Worm (Caenorhabditis elegans) whole organism, midembryonic: Measurements from ENCODE around the gene folt-1.

Experiments used
- T22C8.4 ChIP-seq: fragments of 200-800 bp; sonication (Bioruptor generic); IDR thresholded peaks from 2 replicates; pipeline ENCODE4 v1.3.6; 2022; ENCODE audit warnings: missing genetic modification characterization, missing compliant biosample characterization
- cog-1 ChIP-seq: sonication (generic microtip); optimal IDR thresholded peaks from 2 replicates; lab custom pipeline; 2016; ENCODE audit warnings: missing genetic modification characterization, missing compliant biosample characterization
- flt-1 ChIP-seq: fragments of 200-800 bp; sonication (Bioruptor generic); IDR thresholded peaks from 2 replicates; pipeline ENCODE4 v1.3.6; 2022; ENCODE audit warnings: missing genetic modification characterization, missing compliant biosample characterization
- klf-2 ChIP-seq: fragments of 200-800 bp; sonication (Bioruptor generic); conservative IDR thresholded peaks from 2 replicates; pipeline ENCODE4 v1.3.6; 2022; ENCODE audit warnings: missing genetic modification reagents, missing genetic modification characterization, missing compliant biosample characterization
- med-1 ChIP-seq: sonication (generic microtip); optimal IDR thresholded peaks from 2 replicates; lab custom pipeline; 2017; ENCODE audit warnings: missing genetic modification characterization, mild to moderate bottlenecking, missing compliant biosample characterization, antibody characterized with exemption, missing genetic modification reagents; ENCODE audit not compliant: insufficient read depth
- ref-1 ChIP-seq: fragments of 200-800 bp; sonication (Bioruptor generic); conservative IDR thresholded peaks from 2 replicates; pipeline ENCODE4 v1.3.6; 2022; ENCODE audit warnings: missing genetic modification reagents, missing genetic modification characterization, missing compliant biosample characterization
- tab-1 ChIP-seq: fragments of 200-800 bp; sonication (Bioruptor generic); IDR thresholded peaks from 2 replicates; pipeline ENCODE4 v1.3.6; 2022; ENCODE audit warnings: missing genetic modification characterization, missing compliant biosample characterization
- ztf-23 ChIP-seq: fragments of 200-800 bp; sonication (Bioruptor generic); IDR thresholded peaks from 2 replicates; pipeline ENCODE4 v1.3.6; 2022; ENCODE audit warnings: missing genetic modification reagents, missing genetic modification characterization, missing compliant biosample characterization
- ztf-29 ChIP-seq: fragments of 200-800 bp; sonication (Bioruptor generic); IDR thresholded peaks from 2 replicates; pipeline ENCODE4 v1.3.6; 2022; ENCODE audit warnings: missing genetic modification reagents, missing genetic modification characterization, missing compliant biosample characterization

Gene folt-1

DNA sequence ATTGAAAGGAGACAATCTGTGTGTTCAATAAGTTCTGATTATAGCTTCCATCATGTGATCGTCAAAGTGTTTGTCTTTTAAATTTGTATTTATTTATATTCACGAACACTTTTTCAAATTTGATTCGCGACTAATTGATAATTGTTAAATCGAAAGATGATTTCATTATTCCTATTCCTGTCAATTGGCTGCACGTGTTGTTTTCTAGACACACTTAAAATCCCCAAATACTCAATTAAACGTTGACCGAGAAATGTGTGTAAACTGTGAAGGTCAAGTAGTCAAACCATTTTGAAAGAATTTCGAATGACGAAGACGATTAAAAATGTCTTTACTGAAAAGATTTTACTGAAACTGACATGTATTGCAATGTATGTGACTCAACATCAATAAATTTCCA lies 39.7 kb downstream of the folt-1 start:
- TF ChIP-seq cog-1 (tag; lab: Kevin White, UChicago) = no peak

- TF ChIP-seq T22C8.4 (GFP tag; lab: Robert Waterston, UW) (no peak), cog-1 (tag; lab: Kevin White, UChicago) (no peak), tab-1 (no peak), med-1 (GFP tag; lab: Kevin White, UChicago) (no peak), ztf-23 (GFP tag; lab: Robert Waterston, UW) (no peak), klf-2 (GFP tag; lab: Robert Waterston, UW) (no peak), ref-1 (GFP tag; lab: Robert Waterston, UW) (no peak), ztf-29 (GFP tag; lab: Robert Waterston, UW) (no peak), flt-1 (GFP tag; lab: Robert Waterston, UW) (no peak)
Observed at ce11 chrV:11182925-11183324, 41.6 kb downstream of the folt-1 start, which contains the start of gene cnc-10. cnc-10 (plus strand) TSS chrV:11183225.

DNA sequence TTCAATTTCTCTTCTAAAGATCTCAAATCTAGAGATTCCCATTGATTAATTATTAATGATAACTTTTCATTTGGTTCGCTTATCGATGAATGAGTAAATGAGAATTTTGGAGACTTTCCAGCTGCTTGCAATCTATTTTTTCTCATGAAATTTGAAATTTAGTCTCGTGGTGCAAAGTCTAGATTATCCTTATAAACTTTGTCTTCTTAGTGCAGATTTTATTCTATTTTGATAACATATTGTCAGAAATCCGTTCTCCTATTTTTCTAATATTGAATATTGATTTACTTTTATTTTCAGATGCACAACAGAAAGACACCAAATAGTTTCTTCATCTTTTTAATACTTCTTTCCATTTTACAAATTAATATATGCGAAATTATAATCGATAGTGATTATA lies 49.7 kb downstream of the folt-1 start, which contains the start of gene lgc-49:
Gene lgc-49, plus strand, starts transcription at position 301 of the 400 bp plus-strand sequence.
- TF ChIP-seq ztf-23 (GFP tag; lab: Robert Waterston, UW) (no peak), med-1 (GFP tag; lab: Kevin White, UChicago) (no peak), flt-1 (GFP tag; lab: Robert Waterston, UW) (no peak), ztf-29 (GFP tag; lab: Robert Waterston, UW) (no peak), tab-1 (no peak), cog-1 (tag; lab: Kevin White, UChicago) (no peak), ref-1 (GFP tag; lab: Robert Waterston, UW) (no peak), T22C8.4 (GFP tag; lab: Robert Waterston, UW) (no peak), klf-2 (GFP tag; lab: Robert Waterston, UW) (no peak)
